Fruit fly (Drosophila melanogaster): ENCODE data around the gene CG44532.

CG44532 gene

dm6 chrX:9196362-9196761 lies 34.5 kb downstream of the CG44532 start, which contains the start of gene CG12118:
Gene CG12118, minus strand, starts transcription at chrX:9196414.
- TF ChIP-seq CG11617 (GFP tag; optimal IDR thresholded peaks at IDR 0.05) (peak; percentile 84), tj (GFP tag; optimal IDR thresholded peaks at IDR 0.05) (peak; percentile 71), kay (GFP tag; ENCODE audit: borderline replicate concordance) (no peak), Crg-1 (GFP tag; optimal IDR thresholded peaks at IDR 0.05) (peak; percentile 67), Clk (GFP tag; optimal IDR thresholded peaks at IDR 0.05) (no peak), Hr96 (GFP tag; optimal IDR thresholded peaks at IDR 0.05) (no peak), cic (GFP tag; optimal IDR thresholded peaks at IDR 0.05) (peak; percentile 1), cnc (optimal IDR thresholded peaks at IDR 0.05) (no peak), CG33017 (tag; optimal IDR thresholded peaks at IDR 0.05) (peak; percentile 56), CG5204 (GFP tag; optimal IDR thresholded peaks at IDR 0.05) (peak; percentile 17), CG1620 (GFP tag; optimal IDR thresholded peaks at IDR 0.05) (peak; percentile 87), CG12768 (GFP tag; optimal IDR thresholded peaks at IDR 0.05) (peak; percentile 16), pad (GFP tag; optimal IDR thresholded peaks at IDR 0.05) (peak; percentile 58), toe (GFP tag; optimal IDR thresholded peaks at IDR 0.05) (peak; percentile 32), bab1 (GFP tag; optimal IDR thresholded peaks at IDR 0.05) (peak; percentile 96), CG7045 (GFP tag; optimal IDR thresholded peaks at IDR 0.05) (peak; percentile 10), ovo (GFP tag; optimal IDR thresholded peaks at IDR 0.05) (peak; percentile 60), CG14711 (tag; optimal IDR thresholded peaks at IDR 0.05) (peak; percentile 87), CG7101 (tag; optimal IDR thresholded peaks at IDR 0.05) (peak; percentile 85), Mnt (GFP tag; optimal IDR thresholded peaks at IDR 0.05) (peak; percentile 69)

- TF ChIP-seq CG7045 (GFP tag; optimal IDR thresholded peaks at IDR 0.05) (no peak), Mnt (GFP tag; optimal IDR thresholded peaks at IDR 0.05) (peak; percentile 58)
Observed at dm6 chrX:9200234-9200633, 38.3 kb downstream of the CG44532 start.

- no peak for TF ChIP-seq cnc (optimal IDR thresholded peaks at IDR 0.05)
- TF ChIP-seq CG7101 (tag; optimal IDR thresholded peaks at IDR 0.05): no peak
- TF ChIP-seq pad (GFP tag; optimal IDR thresholded peaks at IDR 0.05): no peak
- no peak for TF ChIP-seq CG1620 (GFP tag; optimal IDR thresholded peaks at IDR 0.05)
- TF ChIP-seq cic (GFP tag; optimal IDR thresholded peaks at IDR 0.05): no peak
- peak; percentile 84 for TF ChIP-seq Mnt (GFP tag; optimal IDR thresholded peaks at IDR 0.05)
- no peak for TF ChIP-seq CG5204 (GFP tag; optimal IDR thresholded peaks at IDR 0.05)
Observed at dm6 chrX:9201080-9201479, 39.2 kb downstream of the CG44532 start.

- peak; percentile 80 for TF ChIP-seq pad (GFP tag; optimal IDR thresholded peaks at IDR 0.05)
- peak; percentile 91 for TF ChIP-seq CG11617 (GFP tag; optimal IDR thresholded peaks at IDR 0.05)
- TF ChIP-seq Clk (GFP tag; optimal IDR thresholded peaks at IDR 0.05): peak; percentile 43
- TF ChIP-seq Mnt (GFP tag; optimal IDR thresholded peaks at IDR 0.05): peak; percentile 64
- peak; percentile 76 for TF ChIP-seq CG12768 (GFP tag; optimal IDR thresholded peaks at IDR 0.05)
- TF ChIP-seq cnc (optimal IDR thresholded peaks at IDR 0.05): no peak
- peak; percentile 83 for TF ChIP-seq CG33017 (tag; optimal IDR thresholded peaks at IDR 0.05)
- TF ChIP-seq CG1620 (GFP tag; optimal IDR thresholded peaks at IDR 0.05): peak; percentile 65
- peak; percentile 61 for TF ChIP-seq Crg-1 (GFP tag; optimal IDR thresholded peaks at IDR 0.05)
- TF ChIP-seq CG14711 (tag; optimal IDR thresholded peaks at IDR 0.05): peak; percentile 88
- peak; percentile 45 for TF ChIP-seq ovo (GFP tag; optimal IDR thresholded peaks at IDR 0.05)
- peak; percentile 62 for TF ChIP-seq bab1 (GFP tag; optimal IDR thresholded peaks at IDR 0.05)
- TF ChIP-seq toe (GFP tag; optimal IDR thresholded peaks at IDR 0.05): peak; percentile 22
- peak; percentile 35 for TF ChIP-seq CG5204 (GFP tag; optimal IDR thresholded peaks at IDR 0.05)
- no peak for TF ChIP-seq kay (GFP tag; ENCODE audit: borderline replicate concordance)
- peak; percentile 80 for TF ChIP-seq tj (GFP tag; optimal IDR thresholded peaks at IDR 0.05)
- peak; percentile 71 for TF ChIP-seq cic (GFP tag; optimal IDR thresholded peaks at IDR 0.05)
- TF ChIP-seq Hr96 (GFP tag; optimal IDR thresholded peaks at IDR 0.05): peak; percentile 39
- TF ChIP-seq CG7045 (GFP tag; optimal IDR thresholded peaks at IDR 0.05): peak; percentile 84
- TF ChIP-seq CG7101 (tag; optimal IDR thresholded peaks at IDR 0.05): peak; percentile 95
Observed at dm6 chrX:9201866-9202681, 40.2 kb downstream of the CG44532 start.

- TF ChIP-seq CG1620 (GFP tag; optimal IDR thresholded peaks at IDR 0.05) (no peak), CG14711 (tag; optimal IDR thresholded peaks at IDR 0.05) (no peak), pad (GFP tag; optimal IDR thresholded peaks at IDR 0.05) (no peak), bab1 (GFP tag; optimal IDR thresholded peaks at IDR 0.05) (no peak), CG7101 (tag; optimal IDR thresholded peaks at IDR 0.05) (no peak), Clk (GFP tag; optimal IDR thresholded peaks at IDR 0.05) (no peak), CG33017 (tag; optimal IDR thresholded peaks at IDR 0.05) (no peak), kay (GFP tag; ENCODE audit: borderline replicate concordance) (no peak), cnc (optimal IDR thresholded peaks at IDR 0.05) (no peak), CG11617 (GFP tag; optimal IDR thresholded peaks at IDR 0.05) (no peak), tj (GFP tag; optimal IDR thresholded peaks at IDR 0.05) (no peak), Hr96 (GFP tag; optimal IDR thresholded peaks at IDR 0.05) (no peak), CG12768 (GFP tag; optimal IDR thresholded peaks at IDR 0.05) (no peak), CG7045 (GFP tag; optimal IDR thresholded peaks at IDR 0.05) (no peak), cic (GFP tag; optimal IDR thresholded peaks at IDR 0.05) (no peak), Crg-1 (GFP tag; optimal IDR thresholded peaks at IDR 0.05) (no peak), Mnt (GFP tag; optimal IDR thresholded peaks at IDR 0.05) (no peak), CG5204 (GFP tag; optimal IDR thresholded peaks at IDR 0.05) (no peak), toe (GFP tag; optimal IDR thresholded peaks at IDR 0.05) (no peak)
Observed at dm6 chrX:9210787-9211186, 48.9 kb downstream of the CG44532 start, which contains the start of gene SmydA-9. Gene SmydA-9, minus strand, starts transcription at chrX:9210887.

Data from whole organism, adult.